Fruit fly (Drosophila melanogaster): ENCODE measurements around the gene cup.

DNA sequence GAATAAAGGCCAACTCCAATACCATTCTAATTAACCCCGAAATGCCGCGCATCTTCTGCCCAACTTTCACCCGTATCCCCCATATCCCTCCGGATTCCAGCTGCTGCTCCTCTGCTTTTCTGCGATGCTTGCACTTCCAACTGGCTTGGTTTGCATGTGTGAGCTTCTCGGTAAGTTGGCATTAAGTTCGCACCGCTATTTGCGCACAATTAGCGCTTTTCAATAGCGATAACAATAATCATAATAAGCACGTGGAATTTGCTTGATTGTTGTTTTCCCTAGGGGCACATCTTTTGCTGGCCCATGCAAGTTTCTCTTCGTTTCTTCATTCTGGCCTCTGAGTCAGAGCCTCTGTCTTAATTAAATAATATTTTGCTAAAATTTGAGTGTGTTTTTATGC, 41.4 kb upstream of the cup start:
- TF ChIP-seq EcR (GFP tag; optimal IDR thresholded peaks at IDR 0.05) (no peak), usp (GFP tag; optimal IDR thresholded peaks at IDR 0.05) (no peak), pan (optimal IDR thresholded peaks at IDR 0.05) (no peak), psq (optimal IDR thresholded peaks at IDR 0.05) (no peak), CG8478 (optimal IDR thresholded peaks at IDR 0.05) (no peak), Dll (optimal IDR thresholded peaks at IDR 0.05) (no peak)

All from whole organism.